Fruit fly (Drosophila melanogaster): ENCODE data around the gene Gapdh2.

dm6 chrX:15840003-15840402 is 27.9 kb upstream of the Gapdh2 start:
- TF ChIP-seq cic (GFP tag; optimal IDR thresholded peaks at IDR 0.05) (no peak), CG12768 (GFP tag; optimal IDR thresholded peaks at IDR 0.05) (no peak), kay (GFP tag; ENCODE audit: borderline replicate concordance) (no peak), Clk (GFP tag; optimal IDR thresholded peaks at IDR 0.05) (no peak), CG33017 (tag; optimal IDR thresholded peaks at IDR 0.05) (no peak), Mnt (GFP tag; optimal IDR thresholded peaks at IDR 0.05) (no peak), pad (GFP tag; optimal IDR thresholded peaks at IDR 0.05) (no peak)

Data from whole organism, adult.